Fruit fly (Drosophila melanogaster) S2 (cell line): ENCODE measurements around the gene Amacr.

Source experiments
- CG8478 ChIP-seq: fragments of >200 bp; optimal IDR thresholded peaks from 2 replicates; lab custom pipeline; 2018
- CTCF ChIP-seq, 2 experiments: fragments of >200 bp; optimal IDR thresholded peaks; 2 replicates each; lab custom pipeline; 2018

DNA sequence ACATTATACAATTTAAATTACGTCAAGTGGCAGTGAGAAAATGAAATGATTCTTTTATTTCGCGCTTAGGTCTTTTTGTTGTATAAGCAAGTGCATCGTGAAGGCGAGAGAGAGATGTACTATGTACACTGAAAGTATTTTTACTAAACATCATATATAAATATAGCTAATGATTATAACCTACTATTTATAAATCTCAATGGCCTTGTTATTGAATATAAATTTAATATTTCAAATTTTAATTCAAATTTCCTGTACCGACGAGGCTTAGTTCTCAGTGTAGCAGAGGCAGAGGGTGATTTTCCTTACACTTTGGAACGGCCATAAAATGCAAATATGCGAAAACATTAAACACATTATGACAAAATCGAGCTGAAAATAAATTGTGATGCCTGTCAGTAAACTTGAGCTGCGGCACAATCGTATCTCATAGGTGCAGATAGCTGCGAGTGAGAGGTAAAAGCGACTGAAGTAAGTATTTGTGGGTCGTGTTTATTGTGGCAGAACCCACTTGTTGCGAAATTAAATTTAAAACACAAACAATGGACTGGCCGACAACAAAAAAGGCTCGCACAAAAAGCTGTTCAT lies 9.9 kb upstream of the Amacr start:
- no peak for TF ChIP-seq CG8478 (lab: Kevin White, UChicago)
- TF ChIP-seq CTCF (optimal IDR thresholded peaks at IDR 0.05; lab: Kevin White, UChicago), result no peak
